Fruit fly (Drosophila melanogaster) whole organism, adult: ENCODE measurements around the gene kek1.

Source experiments
- CG11617 ChIP-seq: fragments of 200-800 bp; sonication (Bioruptor generic); optimal IDR thresholded peaks from 2 replicates; lab custom pipeline; 2017; ENCODE audit warnings: mild to moderate bottlenecking, missing biosample characterization, missing genetic modification reagents, missing genetic modification characterization
- CG12768 ChIP-seq: fragments of 200-800 bp; sonication (Bioruptor generic); optimal IDR thresholded peaks from 2 replicates; lab custom pipeline; 2017; ENCODE audit warnings: missing biosample characterization, missing genetic modification characterization, mild to moderate bottlenecking, moderate library complexity, missing genetic modification reagents
- CG14711 ChIP-seq: fragments of 200-800 bp; sonication (Bioruptor generic); optimal IDR thresholded peaks from 2 replicates; lab custom pipeline; 2018; ENCODE audit warnings: missing biosample characterization, mild to moderate bottlenecking, missing genetic modification characterization, moderate library complexity
- CG1620 ChIP-seq: fragments of 200-800 bp; sonication (Bioruptor generic); optimal IDR thresholded peaks from 2 replicates; lab custom pipeline; 2016; ENCODE audit warnings: missing biosample characterization, missing genetic modification characterization
- CG33017 ChIP-seq: fragments of 200-800 bp; sonication (Bioruptor generic); optimal IDR thresholded peaks from 2 replicates; lab custom pipeline; 2018; ENCODE audit warnings: missing biosample characterization, mild to moderate bottlenecking, missing genetic modification characterization, moderate library complexity
- CG5204 ChIP-seq: fragments of 200-800 bp; sonication (Bioruptor generic); optimal IDR thresholded peaks from 2 replicates; lab custom pipeline; 2016; ENCODE audit warnings: missing biosample characterization, missing genetic modification characterization
- CG7045 ChIP-seq: fragments of 200-800 bp; sonication (Bioruptor generic); optimal IDR thresholded peaks from 2 replicates; lab custom pipeline; 2017; ENCODE audit warnings: missing biosample characterization, mild to moderate bottlenecking, missing genetic modification characterization
- CG7101 ChIP-seq: fragments of 200-800 bp; sonication (Bioruptor generic); optimal IDR thresholded peaks from 2 replicates; lab custom pipeline; 2018; ENCODE audit warnings: missing biosample characterization, mild to moderate bottlenecking, missing genetic modification characterization, moderate library complexity
- Clk ChIP-seq: fragments of 200-800 bp; sonication (Bioruptor generic); optimal IDR thresholded peaks from 2 replicates; lab custom pipeline; 2017; ENCODE audit warnings: missing biosample characterization, missing genetic modification characterization
- Crg-1 ChIP-seq: fragments of 200-800 bp; sonication (Bioruptor generic); optimal IDR thresholded peaks from 2 replicates; lab custom pipeline; 2016; ENCODE audit warnings: missing biosample characterization, missing genetic modification characterization
- Hr96 ChIP-seq: fragments of 200-800 bp; sonication (Bioruptor generic); optimal IDR thresholded peaks from 2 replicates; lab custom pipeline; 2016; ENCODE audit warnings: missing biosample characterization, missing genetic modification characterization
- Mnt ChIP-seq: fragments of 200-800 bp; sonication (Bioruptor generic); optimal IDR thresholded peaks from 2 replicates; lab custom pipeline; 2016; ENCODE audit warnings: missing biosample characterization, mild to moderate bottlenecking, missing genetic modification characterization
- bab1 ChIP-seq: fragments of 200-800 bp; sonication (Bioruptor generic); optimal IDR thresholded peaks from 3 replicates; lab custom pipeline; 2019; ENCODE audit warnings: missing biosample characterization, mild to moderate bottlenecking, missing genetic modification characterization, moderate library complexity
- cic ChIP-seq: fragments of 200-800 bp; sonication (Bioruptor generic); optimal IDR thresholded peaks from 2 replicates; lab custom pipeline; 2017; ENCODE audit warnings: missing biosample characterization, mild to moderate bottlenecking, missing genetic modification characterization, moderate library complexity
- cnc ChIP-seq, 2 experiments: fragments of >200 bp; optimal IDR thresholded peaks; 2 replicates each; lab custom pipeline; 2017
- kay ChIP-seq: fragments of 200-800 bp; sonication (Bioruptor generic); peaks from one replicate; lab custom pipeline; 2016; ENCODE audit warnings: missing biosample characterization, missing genetic modification characterization, borderline replicate concordance
- ovo ChIP-seq: fragments of 200-800 bp; sonication (Bioruptor generic); optimal IDR thresholded peaks from 2 replicates; lab custom pipeline; 2016; ENCODE audit warnings: missing biosample characterization, missing genetic modification characterization
- pad ChIP-seq: fragments of 200-800 bp; sonication (Bioruptor generic); optimal IDR thresholded peaks from 3 replicates; lab custom pipeline; 2017; ENCODE audit warnings: missing biosample characterization, missing genetic modification characterization, mild to moderate bottlenecking, moderate library complexity, missing genetic modification reagents
- tj ChIP-seq: fragments of 200-800 bp; sonication (Bioruptor generic); optimal IDR thresholded peaks from 3 replicates; lab custom pipeline; 2017; ENCODE audit warnings: missing biosample characterization, mild to moderate bottlenecking, missing genetic modification characterization, moderate library complexity
- toe ChIP-seq: fragments of 200-800 bp; sonication (Bioruptor generic); optimal IDR thresholded peaks from 2 replicates; lab custom pipeline; 2016; ENCODE audit warnings: missing biosample characterization, missing genetic modification characterization

The kek1 gene

DNA sequence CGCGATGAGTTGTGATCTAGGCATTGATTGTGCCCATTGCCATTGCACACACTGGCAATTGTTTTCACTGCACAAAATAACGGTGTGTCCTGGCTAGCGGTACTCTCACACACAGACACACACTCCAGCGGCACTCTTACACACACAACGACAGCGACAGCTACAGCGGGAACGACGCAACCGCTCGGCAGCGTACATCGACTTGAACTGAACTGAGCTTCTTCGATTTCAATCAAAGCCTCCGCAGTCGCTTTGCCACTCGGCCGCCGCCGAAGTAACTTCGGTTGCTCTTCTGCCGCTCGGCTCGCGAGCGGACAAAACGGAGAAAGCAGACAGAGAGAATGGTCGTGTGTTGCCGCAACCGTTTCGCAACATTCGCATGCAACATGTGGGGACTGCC lies at the start of gene kek1:
Gene kek1, minus strand, starts transcription at position 191 of the 400 bp plus-strand sequence.
- TF ChIP-seq CG12768 (GFP tag; lab: Kevin White, UChicago) (no peak), ovo (peak; percentile 13), CG1620 (GFP tag; lab: Kevin White, UChicago) (no peak), CG11617 (no peak), tj (GFP tag; lab: Kevin White, UChicago) (peak; percentile 73), Crg-1 (no peak), bab1 (GFP tag; lab: Kevin White, UChicago) (peak; percentile 18), pad (GFP tag; lab: Kevin White, UChicago) (no peak), Hr96 (GFP tag; lab: Kevin White, UChicago) (peak; percentile 3)

DNA sequence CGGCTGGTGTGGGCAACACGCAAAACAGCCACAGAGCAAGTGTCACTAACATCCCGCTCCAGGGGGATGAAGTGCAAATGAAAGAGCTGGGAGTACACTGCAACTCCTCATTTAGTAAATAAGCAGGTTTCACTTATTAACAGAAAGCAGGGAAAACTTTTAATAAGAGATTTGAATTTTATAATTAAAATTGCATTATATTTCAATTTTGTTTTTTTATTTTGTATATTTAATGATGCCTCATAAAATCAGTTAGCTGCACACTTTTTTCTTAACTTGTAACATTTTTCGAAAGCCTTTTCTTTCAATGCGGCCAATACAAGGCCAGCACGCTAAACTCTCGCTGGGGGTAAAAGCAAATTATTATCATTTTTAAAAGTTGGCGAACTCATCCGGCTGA lies 44.9 kb upstream of the kek1 start:
- TF ChIP-seq Mnt (GFP tag; lab: Kevin White, UChicago): no peak
- TF ChIP-seq CG1620 (GFP tag; lab: Kevin White, UChicago): no peak
- TF ChIP-seq CG33017: no peak
- TF ChIP-seq CG7045 (GFP tag; lab: Kevin White, UChicago): no peak
- no peak for TF ChIP-seq CG5204 (GFP tag; lab: Kevin White, UChicago)
- TF ChIP-seq CG7101 (tag; lab: Kevin White, UChicago): no peak
- no peak for TF ChIP-seq CG14711
- TF ChIP-seq cic (GFP tag; lab: Kevin White, UChicago): no peak
- no peak for TF ChIP-seq CG11617
- no peak for TF ChIP-seq cnc (optimal IDR thresholded peaks at IDR 0.05; lab: Kevin White, UChicago)
- no peak for TF ChIP-seq Crg-1
- no peak for TF ChIP-seq kay
- no peak for TF ChIP-seq Hr96 (GFP tag; lab: Kevin White, UChicago)
- TF ChIP-seq tj (GFP tag; lab: Kevin White, UChicago): no peak
- no peak for TF ChIP-seq bab1 (GFP tag; lab: Kevin White, UChicago)
- no peak for TF ChIP-seq toe (GFP tag; lab: Kevin White, UChicago)
- no peak for TF ChIP-seq CG12768 (GFP tag; lab: Kevin White, UChicago)

DNA sequence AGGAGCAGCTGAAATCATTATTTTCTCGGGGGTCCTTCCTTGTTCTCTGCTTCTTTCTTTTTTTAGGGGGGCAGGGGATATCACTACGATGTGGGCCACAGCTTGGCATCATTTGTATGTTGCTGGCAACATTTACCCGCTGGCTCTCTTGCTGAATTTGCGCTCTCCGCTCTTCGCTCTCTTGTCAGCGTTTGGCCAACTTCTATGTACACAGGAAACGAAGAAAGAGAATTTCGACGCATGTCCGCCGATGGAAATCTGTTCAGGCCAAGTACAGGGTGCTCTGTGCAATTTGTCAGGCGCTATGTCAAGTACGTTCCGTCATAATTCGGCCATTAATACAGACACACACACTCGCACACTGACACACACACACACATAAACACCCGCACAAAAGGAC lies 31.9 kb upstream of the kek1 start:
- TF ChIP-seq tj (GFP tag; lab: Kevin White, UChicago) (no peak), CG7045 (GFP tag; lab: Kevin White, UChicago) (no peak), Hr96 (GFP tag; lab: Kevin White, UChicago) (no peak), bab1 (GFP tag; lab: Kevin White, UChicago) (no peak), cnc (optimal IDR thresholded peaks at IDR 0.05; lab: Kevin White, UChicago) (no peak), CG11617 (no peak), ovo (no peak), kay (no peak), Mnt (GFP tag; lab: Kevin White, UChicago) (no peak), cic (GFP tag; lab: Kevin White, UChicago) (no peak), pad (GFP tag; lab: Kevin White, UChicago) (no peak), Crg-1 (no peak), toe (GFP tag; lab: Kevin White, UChicago) (no peak), CG1620 (GFP tag; lab: Kevin White, UChicago) (no peak), CG14711 (no peak), CG5204 (GFP tag; lab: Kevin White, UChicago) (no peak), Clk (no peak)

DNA sequence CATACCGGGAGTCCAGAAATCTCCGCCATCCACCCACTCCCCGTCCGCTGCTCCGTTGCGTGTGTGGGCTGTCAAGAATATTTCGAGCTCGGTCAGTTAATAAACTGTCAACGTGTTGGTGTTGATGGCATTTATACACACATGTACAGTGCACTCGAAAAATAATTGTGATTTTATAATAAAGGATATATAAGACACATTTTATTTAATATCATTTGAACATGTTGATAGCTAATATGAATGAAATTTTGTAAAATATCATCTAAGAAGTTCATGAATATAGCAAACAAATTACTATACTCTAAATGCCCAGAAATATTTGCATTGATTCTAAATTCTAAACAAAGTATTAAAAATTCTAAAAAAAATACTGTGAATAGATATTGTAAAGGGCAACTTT lies 27.5 kb upstream of the kek1 start:
- no peak for TF ChIP-seq CG12768 (GFP tag; lab: Kevin White, UChicago)
- no peak for TF ChIP-seq cnc (optimal IDR thresholded peaks at IDR 0.05; lab: Kevin White, UChicago)
- no peak for TF ChIP-seq toe (GFP tag; lab: Kevin White, UChicago)
- TF ChIP-seq bab1 (GFP tag; lab: Kevin White, UChicago): no peak
- TF ChIP-seq CG7101 (tag; lab: Kevin White, UChicago): no peak
- TF ChIP-seq CG14711: no peak
- no peak for TF ChIP-seq CG33017
- TF ChIP-seq CG7045 (GFP tag; lab: Kevin White, UChicago): no peak
- no peak for TF ChIP-seq Crg-1
- no peak for TF ChIP-seq CG11617
- TF ChIP-seq Mnt (GFP tag; lab: Kevin White, UChicago): no peak
- TF ChIP-seq tj (GFP tag; lab: Kevin White, UChicago): no peak
- no peak for TF ChIP-seq Clk
- TF ChIP-seq cic (GFP tag; lab: Kevin White, UChicago): no peak
- TF ChIP-seq ovo: no peak
- no peak for TF ChIP-seq Hr96 (GFP tag; lab: Kevin White, UChicago)

DNA sequence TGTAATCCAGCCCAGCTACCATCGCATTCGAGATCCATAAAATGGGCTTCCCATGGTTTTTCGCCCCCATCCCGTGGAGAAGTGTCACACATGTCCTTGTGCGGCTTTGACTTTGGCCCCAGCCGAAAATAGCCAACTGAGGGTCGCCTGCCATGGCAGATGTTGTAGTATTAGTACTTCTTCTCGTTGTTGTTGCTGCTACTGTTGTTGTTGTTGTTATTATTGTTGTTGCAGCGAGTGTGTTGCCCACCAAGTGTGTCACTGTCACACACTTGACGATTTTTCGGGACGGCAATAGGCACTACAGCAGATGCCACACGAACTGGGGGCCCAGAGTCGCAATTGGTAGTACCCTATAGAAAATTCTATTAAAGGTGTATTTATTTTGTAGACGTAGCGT lies 20.9 kb upstream of the kek1 start:
- TF ChIP-seq cnc (optimal IDR thresholded peaks at IDR 0.05; lab: Kevin White, UChicago) (no peak), Clk (no peak), tj (GFP tag; lab: Kevin White, UChicago) (no peak), CG12768 (GFP tag; lab: Kevin White, UChicago) (no peak)

DNA sequence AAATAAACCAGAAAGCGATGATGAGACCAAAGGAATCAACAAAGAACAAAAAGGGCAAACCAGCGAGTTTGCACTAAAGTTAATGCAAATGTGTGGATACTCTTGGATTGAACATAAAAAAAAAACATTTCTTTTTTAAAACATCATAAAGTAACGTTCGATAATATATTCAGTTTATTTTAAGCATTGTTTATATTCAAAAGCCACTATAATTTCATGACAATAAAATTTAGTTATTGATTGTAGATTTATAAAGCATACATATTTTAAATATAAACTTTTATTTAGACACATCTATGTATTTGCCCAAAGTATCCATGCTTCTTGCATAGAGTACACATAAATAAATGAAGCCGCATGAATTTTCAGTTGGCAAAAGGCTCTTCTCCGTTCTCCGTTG lies 19.3 kb upstream of the kek1 start:
- TF ChIP-seq CG11617 (no peak), tj (GFP tag; lab: Kevin White, UChicago) (peak; percentile 13)

DNA sequence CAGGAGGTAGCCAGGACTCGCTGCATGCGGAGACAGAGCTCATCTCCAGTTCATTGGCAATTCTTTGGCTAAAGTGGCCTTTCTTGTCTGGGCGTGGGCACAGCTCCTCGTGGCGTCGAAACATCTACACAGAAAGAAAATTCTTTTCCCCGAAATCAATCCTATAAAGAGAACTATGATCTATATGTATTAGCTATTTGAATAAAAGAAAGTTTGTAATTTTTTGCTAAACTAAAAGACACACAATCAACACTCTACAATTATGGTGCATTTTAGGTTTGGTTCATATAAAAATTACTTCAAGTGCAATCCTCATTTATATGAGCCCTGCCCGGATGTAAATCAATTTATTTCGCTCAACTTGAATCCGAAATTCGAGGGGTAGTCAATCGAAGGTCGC lies 18.6 kb upstream of the kek1 start:
- TF ChIP-seq Crg-1 (no peak), CG12768 (GFP tag; lab: Kevin White, UChicago) (no peak), CG11617 (no peak), cic (GFP tag; lab: Kevin White, UChicago) (no peak), ovo (no peak), pad (GFP tag; lab: Kevin White, UChicago) (no peak), CG5204 (GFP tag; lab: Kevin White, UChicago) (no peak)
